Worm (Caenorhabditis elegans) whole organism, mixed stage, embryonic: ENCODE measurements around the gene arl-6.

Source experiments
- blmp-1 ChIP-seq: fragments of 150-350 bp; optimal IDR thresholded peaks from 2 replicates; lab custom pipeline; 2014; ENCODE audit warnings: missing biosample characterization, missing genetic modification characterization
- ces-1 ChIP-seq: fragments of 150-350 bp; optimal IDR thresholded peaks from 2 replicates; lab custom pipeline; 2014; ENCODE audit warnings: missing biosample characterization, missing genetic modification reagents, missing genetic modification characterization
- drap-1 ChIP-seq: fragments of 200-800 bp; sonication (Bioruptor generic); optimal IDR thresholded peaks from 3 replicates; lab custom pipeline; 2018; ENCODE audit warnings: mild to moderate bottlenecking, missing genetic modification characterization, missing compliant biosample characterization
- elt-3 ChIP-seq: fragments of 150-350 bp; optimal IDR thresholded peaks from 2 replicates; lab custom pipeline; 2014; ENCODE audit warnings: missing biosample characterization, missing genetic modification characterization
- hlh-1 ChIP-seq: fragments of 150-350 bp; optimal IDR thresholded peaks from 2 replicates; lab custom pipeline; 2014; ENCODE audit warnings: missing biosample characterization, missing genetic modification reagents, missing genetic modification characterization
- lin-32 ChIP-seq: fragments of 200-800 bp; sonication (Bioruptor generic); optimal IDR thresholded peaks from 2 replicates; lab custom pipeline; 2018; ENCODE audit warnings: mild to moderate bottlenecking, missing genetic modification characterization, missing compliant biosample characterization
- lsy-2 ChIP-seq: fragments of 150-350 bp; optimal IDR thresholded peaks from 2 replicates; lab custom pipeline; 2014; ENCODE audit warnings: missing biosample characterization, missing genetic modification characterization
- mls-2 ChIP-seq: sonication (generic microtip); optimal IDR thresholded peaks from 2 replicates; lab custom pipeline; 2016; ENCODE audit warnings: mild to moderate bottlenecking, missing genetic modification characterization, moderate library complexity, missing compliant biosample characterization
- nhr-237 ChIP-seq: fragments of 150-350 bp; optimal IDR thresholded peaks from 2 replicates; lab custom pipeline; 2014; ENCODE audit warnings: missing biosample characterization, missing genetic modification characterization
- nhr-28 ChIP-seq: fragments of 150-350 bp; optimal IDR thresholded peaks from 2 replicates; lab custom pipeline; 2014; ENCODE audit warnings: missing biosample characterization, missing genetic modification characterization
- snpc-4 ChIP-seq: fragments of 150-350 bp; optimal IDR thresholded peaks from 2 replicates; lab custom pipeline; 2014; ENCODE audit warnings: missing biosample characterization, missing genetic modification characterization
- unc-62 ChIP-seq: fragments of 150-350 bp; optimal IDR thresholded peaks from 2 replicates; lab custom pipeline; 2014; ENCODE audit warnings: missing biosample characterization, missing genetic modification reagents, missing genetic modification characterization
- ztf-11 ChIP-seq: fragments of 150-350 bp; optimal IDR thresholded peaks from 2 replicates; lab custom pipeline; 2014; ENCODE audit warnings: missing biosample characterization, missing genetic modification characterization

- no peak for TF ChIP-seq lsy-2
- TF ChIP-seq elt-3, result no peak
- no peak for TF ChIP-seq snpc-4 (tag; lab: Kevin White, UChicago)
- no peak for TF ChIP-seq unc-62 (GFP tag; lab: Kevin White, UChicago)
- no peak for TF ChIP-seq ces-1 (GFP tag; lab: Kevin White, UChicago)
- TF ChIP-seq hlh-1, result no peak
- TF ChIP-seq nhr-28, result no peak
- no peak for TF ChIP-seq nhr-237
- TF ChIP-seq mls-2 (tag; lab: Kevin White, UChicago), result no peak
- no peak for TF ChIP-seq lin-32 (GFP tag; lab: Kevin White, UChicago)
- TF ChIP-seq drap-1 (GFP tag; lab: Kevin White, UChicago), result no peak
- no peak for TF ChIP-seq blmp-1 (tag; lab: Kevin White, UChicago)
- no peak for TF ChIP-seq ztf-11 (tag; lab: Kevin White, UChicago)
These were observed 28.9 kb downstream of the arl-6 start, which contains the start of gene mel-28 for ce11 chrIII:4785714-4786113.
